Worm (Caenorhabditis elegans): ENCODE results near the gene Y7A5A.13.

Y7A5A.13 gene

ce11 chrX:15741852-15742251, 31.8 kb upstream of the Y7A5A.13 start (continued):
- TF ChIP-seq ceh-82 (tag; optimal IDR thresholded peaks at IDR 0.05) (no peak), nhr-111 (GFP tag; optimal IDR thresholded peaks at IDR 0.05) (peak; percentile 84), lim-7 (GFP tag; IDR thresholded peaks at IDR 0.05) (peak; percentile 88), ces-1 (GFP tag; optimal IDR thresholded peaks at IDR 0.05) (no peak), daf-16 (GFP tag; optimal IDR thresholded peaks at IDR 0.05) (peak; percentile 35 to 78), daf-16 (tag; optimal IDR thresholded peaks at IDR 0.05) (peak; percentile 75), nhr-11 (tag; optimal IDR thresholded peaks at IDR 0.05) (peak; percentile 30), vab-7 (GFP tag; IDR thresholded peaks at IDR 0.05) (peak; percentile 86), ZK546.5 (tag; optimal IDR thresholded peaks at IDR 0.05) (no peak), nhr-48 (tag; optimal IDR thresholded peaks at IDR 0.05) (peak; percentile 41), egl-43 (GFP tag; IDR thresholded peaks at IDR 0.05) (peak; percentile 96), ztf-7 (tag; optimal IDR thresholded peaks at IDR 0.05) (peak; percentile 31), zfp-2 (tag; optimal IDR thresholded peaks at IDR 0.05) (peak; percentile 17), F37D6.2 (tag; optimal IDR thresholded peaks at IDR 0.05) (peak; percentile 67), Y5F2A.4 (GFP tag; optimal IDR thresholded peaks at IDR 0.05) (peak; percentile 50), pha-4 (GFP tag; IDR thresholded peaks at IDR 0.05) (peak; percentile 94), pha-4 (tag; optimal IDR thresholded peaks at IDR 0.05) (no peak), saeg-2 (GFP tag; IDR thresholded peaks at IDR 0.05) (no peak), arid-1 (GFP tag; conservative IDR thresholded peaks at IDR 0.05) (peak; percentile 92), F44E2.7 (GFP tag; IDR thresholded peaks at IDR 0.05) (peak; percentile 62; the same call in 1 of the 2 replicates), pqm-1 (tag; optimal IDR thresholded peaks at IDR 0.05) (no peak), daf-12 (tag; optimal IDR thresholded peaks at IDR 0.05) (no peak), madf-9 (GFP tag; conservative IDR thresholded peaks at IDR 0.05) (peak; percentile 82), nhr-102 (tag; optimal IDR thresholded peaks at IDR 0.05) (peak; percentile 68), daf-19 (GFP tag; conservative IDR thresholded peaks at IDR 0.05) (no peak), zfp-3 (GFP tag; conservative IDR thresholded peaks at IDR 0.05) (no peak), F49E8.2 (tag; optimal IDR thresholded peaks at IDR 0.05; ENCODE audit: borderline replicate concordance) (peak; percentile 54), lin-29 (GFP tag; IDR thresholded peaks at IDR 0.05) (peak; percentile 45; the same call in 1 of the 2 replicates), aha-1 (tag) (no peak), T26A8.4 (GFP tag; IDR thresholded peaks at IDR 0.05) (peak; percentile 83), jun-1 (tag; optimal IDR thresholded peaks at IDR 0.05) (peak; percentile 43), set-16 (GFP tag; IDR thresholded peaks at IDR 0.05) (peak; percentile 75), zip-11 (GFP tag; IDR thresholded peaks at IDR 0.05) (no peak), ceh-44 (GFP tag; IDR thresholded peaks at IDR 0.05) (peak; percentile 89), nhr-77 (tag; optimal IDR thresholded peaks at IDR 0.05) (peak; percentile 48), aly-2 (tag; optimal IDR thresholded peaks at IDR 0.05) (no peak)

DNA sequence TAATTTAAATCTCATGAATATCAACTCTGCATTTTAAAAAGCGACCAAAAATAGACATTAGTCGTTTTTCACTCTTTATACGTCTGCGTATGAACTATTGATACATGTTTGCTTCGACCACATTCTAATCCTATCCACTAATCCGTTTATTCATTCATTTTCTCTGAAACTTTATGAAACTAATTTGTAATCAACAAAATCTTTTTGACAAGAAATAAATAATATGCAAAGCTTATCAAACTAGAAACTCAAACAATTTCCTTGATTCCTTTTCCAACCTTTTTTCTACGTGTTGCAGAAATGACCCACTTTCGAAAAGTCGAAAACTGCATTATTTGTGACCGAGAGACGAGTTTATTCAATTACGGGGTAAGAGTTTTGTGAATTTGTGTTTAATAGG, 31.3 kb upstream of the Y7A5A.13 start, which contains the start of gene nhr-255:
TSS of gene nhr-255 (plus strand) at position 301 of the 400 bp plus-strand sequence.
- TF ChIP-seq unc-130 (GFP tag; optimal IDR thresholded peaks at IDR 0.05) (no peak), spr-3 (GFP tag; optimal IDR thresholded peaks at IDR 0.05) (no peak), ceh-82 (tag; optimal IDR thresholded peaks at IDR 0.05) (no peak), gei-8 (GFP tag; optimal IDR thresholded peaks at IDR 0.05) (no peak), lin-15B (tag; optimal IDR thresholded peaks at IDR 0.05) (no peak), nhr-102 (tag; optimal IDR thresholded peaks at IDR 0.05) (no peak), dve-1 (tag; optimal IDR thresholded peaks at IDR 0.05; ENCODE audit: insufficient read depth) (no peak), tag-97 (GFP tag; IDR thresholded peaks at IDR 0.05) (no peak), pqm-1 (tag; optimal IDR thresholded peaks at IDR 0.05) (no peak)

All from whole organism, L4 larva.